Worm (Caenorhabditis elegans) whole organism, late embryonic: Measurements from ENCODE around the gene F28H6.6.
A peak's percentile ranks its signal among the peaks of the same experiment; 100 is the strongest.

Experiments
- K09A11.1 ChIP-seq: sonication (generic microtip); optimal IDR thresholded peaks from 2 replicates; lab custom pipeline; 2017; ENCODE audit warnings: antibody characterized with exemption, mild to moderate bottlenecking, missing genetic modification characterization, missing compliant biosample characterization; ENCODE audit not compliant: insufficient read depth
- T23F11.4 ChIP-seq: fragments of 200-800 bp; sonication (Bioruptor generic); optimal IDR thresholded peaks from 2 replicates; lab custom pipeline; 2018; ENCODE audit warnings: mild to moderate bottlenecking, missing genetic modification characterization, missing compliant biosample characterization
- ahr-1 ChIP-seq: sonication (generic microtip); optimal IDR thresholded peaks from 2 replicates; lab custom pipeline; 2016; ENCODE audit warnings: missing genetic modification characterization, missing compliant biosample characterization
- ama-1 ChIP-seq: fragments of 150-350 bp; optimal IDR thresholded peaks from 2 replicates; lab custom pipeline; 2014
- ceh-14 ChIP-seq: sonication (generic microtip); optimal IDR thresholded peaks from 2 replicates; lab custom pipeline; 2016; ENCODE audit warnings: missing genotype, missing genetic modification characterization, missing compliant biosample characterization
- ceh-18 ChIP-seq: sonication (generic microtip); optimal IDR thresholded peaks from 2 replicates; lab custom pipeline; 2016; ENCODE audit warnings: missing genetic modification characterization, missing compliant biosample characterization
- ceh-19 ChIP-seq: fragments of 200-800 bp; sonication (Bioruptor generic); optimal IDR thresholded peaks from 2 replicates; lab custom pipeline; 2018; ENCODE audit warnings: mild to moderate bottlenecking, missing genetic modification characterization, missing compliant biosample characterization
- ceh-2 ChIP-seq: sonication (generic microtip); optimal IDR thresholded peaks from 2 replicates; lab custom pipeline; 2016; ENCODE audit warnings: missing genotype, missing genetic modification characterization, missing compliant biosample characterization
- ceh-22 ChIP-seq: sonication (generic microtip); optimal IDR thresholded peaks from 2 replicates; lab custom pipeline; 2017; ENCODE audit warnings: missing biosample characterization, missing genetic modification characterization
- ceh-24 ChIP-seq: sonication (generic microtip); optimal IDR thresholded peaks from 2 replicates; lab custom pipeline; 2016; ENCODE audit warnings: mild to moderate bottlenecking, missing genetic modification characterization, missing compliant biosample characterization
- ceh-30 ChIP-seq: fragments of 150-350 bp; optimal IDR thresholded peaks from 2 replicates; lab custom pipeline; 2014; ENCODE audit warnings: missing biosample characterization, missing genetic modification characterization
- ceh-31 ChIP-seq: sonication (generic microtip); optimal IDR thresholded peaks from 2 replicates; lab custom pipeline; 2016; ENCODE audit warnings: missing genetic modification characterization, missing compliant biosample characterization
- ceh-34 ChIP-seq: sonication (generic microtip); optimal IDR thresholded peaks from 2 replicates; lab custom pipeline; 2016; ENCODE audit warnings: mild to moderate bottlenecking, missing genetic modification characterization, missing compliant biosample characterization
- ceh-45 ChIP-seq: fragments of 200-800 bp; sonication (Bioruptor generic); IDR thresholded peaks from 2 replicates; pipeline ENCODE4 v1.3.6; 2022; ENCODE audit warnings: missing genetic modification reagents, missing genetic modification characterization, missing compliant biosample characterization
- ceh-48 ChIP-seq: sonication (generic microtip); optimal IDR thresholded peaks from 2 replicates; lab custom pipeline; 2016; ENCODE audit warnings: missing genetic modification characterization, inconsistent platforms, missing compliant biosample characterization
- ceh-6 ChIP-seq: fragments of 200-800 bp; sonication (Bioruptor generic); optimal IDR thresholded peaks from 2 replicates; lab custom pipeline; 2018; ENCODE audit warnings: mild to moderate bottlenecking, missing genetic modification characterization, missing compliant biosample characterization
- ceh-9 ChIP-seq: sonication (generic microtip); optimal IDR thresholded peaks from 2 replicates; lab custom pipeline; 2016; ENCODE audit warnings: mild to moderate bottlenecking, missing genetic modification characterization, inconsistent platforms, missing compliant biosample characterization
- che-1 ChIP-seq: sonication (generic microtip); optimal IDR thresholded peaks from 2 replicates; lab custom pipeline; 2016; ENCODE audit warnings: mild to moderate bottlenecking, missing genetic modification characterization, missing compliant biosample characterization
- dve-1 ChIP-seq: sonication (generic microtip); optimal IDR thresholded peaks from 2 replicates; lab custom pipeline; 2017; ENCODE audit warnings: antibody characterized with exemption, mild to moderate bottlenecking, missing genetic modification characterization, missing compliant biosample characterization
- elt-2 ChIP-seq: sonication (generic microtip); optimal IDR thresholded peaks from 2 replicates; lab custom pipeline; 2016; ENCODE audit warnings: missing genetic modification reagents, missing genetic modification characterization, missing compliant biosample characterization
- elt-4 ChIP-seq: sonication (generic microtip); optimal IDR thresholded peaks from 2 replicates; lab custom pipeline; 2016; ENCODE audit warnings: missing genetic modification characterization, missing compliant biosample characterization
- ets-4 ChIP-seq: sonication (generic microtip); optimal IDR thresholded peaks from 2 replicates; lab custom pipeline; 2016; ENCODE audit warnings: missing genetic modification characterization, missing compliant biosample characterization
- fkh-10 ChIP-seq: fragments of 150-350 bp; optimal IDR thresholded peaks from 2 replicates; lab custom pipeline; 2014; ENCODE audit warnings: missing biosample characterization, missing genetic modification reagents, missing genetic modification characterization
- fkh-6 ChIP-seq: sonication (generic microtip); optimal IDR thresholded peaks from 2 replicates; lab custom pipeline; 2016; ENCODE audit warnings: missing genetic modification characterization, missing compliant biosample characterization
- gmeb-2 ChIP-seq: sonication (generic microtip); optimal IDR thresholded peaks from 2 replicates; lab custom pipeline; 2016; ENCODE audit warnings: missing genetic modification characterization, inconsistent platforms, missing compliant biosample characterization
- hlh-13 ChIP-seq: fragments of 200-800 bp; sonication (Bioruptor generic); optimal IDR thresholded peaks from 2 replicates; lab custom pipeline; 2018; ENCODE audit warnings: mild to moderate bottlenecking, missing genetic modification characterization, missing compliant biosample characterization
- hlh-30 ChIP-seq: sonication (generic microtip); optimal IDR thresholded peaks from 2 replicates; lab custom pipeline; 2017; ENCODE audit warnings: antibody characterized with exemption, missing genetic modification characterization, missing compliant biosample characterization; ENCODE audit not compliant: insufficient read depth
- hlh-6 ChIP-seq: sonication (generic microtip); optimal IDR thresholded peaks from 2 replicates; lab custom pipeline; 2016; ENCODE audit warnings: missing genotype, missing genetic modification characterization, missing compliant biosample characterization
- hlh-8 ChIP-seq: sonication (generic microtip); optimal IDR thresholded peaks from 2 replicates; lab custom pipeline; 2016; ENCODE audit warnings: missing genotype, missing genetic modification characterization, missing compliant biosample characterization
- lim-6 ChIP-seq: sonication (generic microtip); optimal IDR thresholded peaks from 2 replicates; lab custom pipeline; 2016; ENCODE audit warnings: missing genetic modification characterization, missing compliant biosample characterization
- lin-11 ChIP-seq: fragments of 200-800 bp; sonication (Bioruptor generic); optimal IDR thresholded peaks from 2 replicates; lab custom pipeline; 2018; ENCODE audit warnings: mild to moderate bottlenecking, missing genetic modification characterization, missing compliant biosample characterization
- madf-2 ChIP-seq: sonication (generic microtip); optimal IDR thresholded peaks from 2 replicates; lab custom pipeline; 2017; ENCODE audit warnings: missing genetic modification characterization, missing compliant biosample characterization
- nfya-1 ChIP-seq: sonication (generic microtip); optimal IDR thresholded peaks from 2 replicates; lab custom pipeline; 2017; ENCODE audit warnings: missing genetic modification characterization, mild to moderate bottlenecking, missing compliant biosample characterization, antibody characterized with exemption, moderate library complexity
- nhr-11 ChIP-seq: fragments of 150-350 bp; optimal IDR thresholded peaks from 2 replicates; lab custom pipeline; 2014; ENCODE audit warnings: missing biosample characterization, missing genetic modification characterization
- nhr-232 ChIP-seq: sonication (generic microtip); optimal IDR thresholded peaks from 2 replicates; lab custom pipeline; 2016; ENCODE audit warnings: missing genetic modification characterization, missing compliant biosample characterization
- npax-4 ChIP-seq: sonication (generic microtip); optimal IDR thresholded peaks from 2 replicates; lab custom pipeline; 2016; ENCODE audit warnings: missing genetic modification characterization, missing compliant biosample characterization
- pag-3 ChIP-seq: sonication (generic microtip); optimal IDR thresholded peaks from 2 replicates; lab custom pipeline; 2016; ENCODE audit warnings: missing compliant biosample characterization, missing genetic modification characterization, borderline replicate concordance
- pat-9 ChIP-seq: fragments of 200-800 bp; sonication (Bioruptor generic); optimal IDR thresholded peaks from 2 replicates; lab custom pipeline; 2018; ENCODE audit warnings: mild to moderate bottlenecking, missing genetic modification characterization, moderate library complexity, missing compliant biosample characterization
- pax-1 ChIP-seq: fragments of 150-350 bp; optimal IDR thresholded peaks from 2 replicates; lab custom pipeline; 2014; ENCODE audit warnings: missing biosample characterization, missing genetic modification characterization
- pha-2 ChIP-seq: sonication (generic microtip); optimal IDR thresholded peaks from 2 replicates; lab custom pipeline; 2017; ENCODE audit warnings: mild to moderate bottlenecking, missing genetic modification characterization, missing compliant biosample characterization
- pqm-1 ChIP-seq: sonication (generic microtip); optimal IDR thresholded peaks from 2 replicates; lab custom pipeline; 2016; ENCODE audit warnings: missing genetic modification characterization, missing compliant biosample characterization
- ref-2 ChIP-seq: sonication (generic microtip); optimal IDR thresholded peaks from 2 replicates; lab custom pipeline; 2016; ENCODE audit warnings: missing genetic modification characterization, missing compliant biosample characterization
- sdc-2 ChIP-seq: sonication (generic microtip); optimal IDR thresholded peaks from 2 replicates; lab custom pipeline; 2016; ENCODE audit warnings: missing genotype, missing genetic modification characterization, missing compliant biosample characterization
- sox-2 ChIP-seq: fragments of 200-800 bp; sonication (Bioruptor generic); IDR thresholded peaks from 2 replicates; pipeline ENCODE4 v1.3.6; 2022; ENCODE audit warnings: missing genetic modification reagents, missing genetic modification characterization, missing compliant biosample characterization
- sox-4 ChIP-seq: sonication (generic microtip); optimal IDR thresholded peaks from 2 replicates; lab custom pipeline; 2017; ENCODE audit warnings: mild to moderate bottlenecking, missing genetic modification characterization, inconsistent platforms, missing compliant biosample characterization
- syd-9 ChIP-seq: sonication (generic microtip); optimal IDR thresholded peaks from 2 replicates; lab custom pipeline; 2016; ENCODE audit warnings: mild to moderate bottlenecking, missing genetic modification characterization, moderate library complexity, missing compliant biosample characterization
- ttx-3 ChIP-seq: sonication (generic microtip); optimal IDR thresholded peaks from 2 replicates; lab custom pipeline; 2016; ENCODE audit warnings: missing genetic modification reagents, missing genetic modification characterization, missing compliant biosample characterization
- unc-3 ChIP-seq, 2 experiments: fragments of 200-800 bp in 1 of 2; sonication (Bioruptor generic) in 1 of 2; sonication (generic microtip) in 1 of 2; conservative IDR thresholded peaks in 1 of 2; optimal IDR thresholded peaks in 1 of 2; 2 replicates each; pipeline versions ENCODE4 v1.3.6 to Lab custom; 2016 to 2022; ENCODE audit warnings: missing compliant biosample characterization in 2 of 2, missing genetic modification characterization in 2 of 2, missing genetic modification reagents in 1 of 2
- unc-55 ChIP-seq: sonication (generic microtip); optimal IDR thresholded peaks from 2 replicates; lab custom pipeline; 2017; ENCODE audit warnings: missing biosample characterization, missing genetic modification reagents, missing genetic modification characterization
- unc-86 ChIP-seq: sonication (generic microtip); optimal IDR thresholded peaks from 2 replicates; lab custom pipeline; 2016; ENCODE audit warnings: missing genetic modification characterization, missing compliant biosample characterization
- ztf-16 ChIP-seq: sonication (generic microtip); optimal IDR thresholded peaks from 2 replicates; lab custom pipeline; 2017; ENCODE audit warnings: missing genetic modification characterization, missing compliant biosample characterization

Gene F28H6.6

DNA sequence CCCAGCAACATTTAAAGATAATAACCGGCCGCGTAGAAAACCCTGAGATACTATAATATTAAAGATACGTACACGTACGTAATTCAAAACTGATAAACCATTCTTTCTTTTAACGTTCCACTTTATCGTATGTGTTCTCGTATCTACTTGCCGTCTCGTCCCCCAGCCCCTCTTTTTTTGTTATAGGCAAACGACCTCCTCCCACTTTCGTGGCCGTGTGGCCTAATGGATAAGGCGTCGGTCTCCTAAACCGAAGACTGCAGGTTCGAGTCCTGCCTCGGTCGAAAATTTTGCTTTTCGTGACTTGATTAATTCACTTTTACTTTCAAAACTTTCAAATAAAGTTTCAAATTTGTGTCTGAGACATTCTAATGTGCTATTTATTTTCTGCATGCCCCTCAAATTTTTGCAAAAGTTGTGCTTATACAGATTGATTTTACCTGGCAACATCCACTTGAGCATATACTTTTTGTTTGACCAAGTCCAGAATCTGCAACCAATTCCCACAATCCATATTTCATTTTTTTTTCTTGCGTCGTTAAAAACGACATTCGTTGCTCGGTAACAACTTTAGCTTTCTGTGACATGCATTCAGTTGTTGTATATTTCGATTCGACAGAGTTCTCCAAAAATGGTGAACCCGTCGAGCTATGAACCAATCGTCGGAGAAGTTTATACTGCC is 10.1 kb downstream of the F28H6.6 start, which contains the start of gene F28H6.7:
Gene F28H6.7 (plus strand): TSS at position 632 of the 682 bp plus-strand sequence.
- TF ChIP-seq unc-55 (GFP tag; lab: Kevin White, UChicago) (no peak), unc-3 (GFP tag; conservative IDR thresholded peaks at IDR 0.05; lab: Robert Waterston, UW) (peak; percentile 92), unc-3 (tag; optimal IDR thresholded peaks at IDR 0.05; lab: Kevin White, UChicago) (peak; percentile 76), K09A11.1 (tag; lab: Kevin White, UChicago) (peak; percentile 79), ceh-2 (peak; percentile 82), hlh-8 (tag; lab: Kevin White, UChicago) (peak; percentile 41), pax-1 (tag; lab: Kevin White, UChicago) (no peak), pat-9 (peak; percentile 91), fkh-10 (GFP tag; lab: Kevin White, UChicago) (peak; percentile 27), ttx-3 (tag; lab: Kevin White, UChicago) (peak; percentile 92), npax-4 (tag; lab: Kevin White, UChicago) (peak; percentile 80), ama-1 (no peak), ceh-19 (GFP tag; lab: Kevin White, UChicago) (peak; percentile 92), ceh-9 (tag; lab: Kevin White, UChicago) (peak; percentile 84), pag-3 (tag; lab: Kevin White, UChicago) (peak; percentile 3), nhr-232 (peak; percentile 95), sdc-2 (tag; lab: Kevin White, UChicago) (peak; percentile 89), ceh-18 (peak; percentile 68), ceh-14 (tag; lab: Kevin White, UChicago) (peak; percentile 72), hlh-30 (tag; lab: Kevin White, UChicago) (peak; percentile 19), syd-9 (peak; percentile 81), hlh-13 (peak; percentile 86), dve-1 (tag; lab: Kevin White, UChicago) (peak; percentile 78), pha-2 (tag; lab: Kevin White, UChicago) (peak; percentile 85), che-1 (tag; lab: Kevin White, UChicago) (peak; percentile 93), unc-86 (peak; percentile 84), ztf-16 (tag; lab: Kevin White, UChicago) (peak; percentile 92), ahr-1 (tag; lab: Kevin White, UChicago) (peak; percentile 74), elt-4 (tag; lab: Kevin White, UChicago) (peak; percentile 53), nfya-1 (tag; lab: Kevin White, UChicago) (peak; percentile 48), sox-4 (tag; lab: Kevin White, UChicago) (peak; percentile 89), ceh-30 (no peak), madf-2 (tag; lab: Kevin White, UChicago) (peak; percentile 75), hlh-6 (tag; lab: Kevin White, UChicago) (peak; percentile 94), ceh-24 (tag; lab: Kevin White, UChicago) (peak; percentile 45), sox-2 (peak; percentile 94), T23F11.4 (GFP tag; lab: Kevin White, UChicago) (peak; percentile 85), ceh-45 (GFP tag; lab: Robert Waterston, UW) (peak; percentile 95), elt-2 (peak; percentile 97), ceh-48 (tag; lab: Kevin White, UChicago) (peak; percentile 82), lin-11 (tag; lab: Kevin White, UChicago) (peak; percentile 91), ref-2 (tag; lab: Kevin White, UChicago) (peak; percentile 86), lim-6 (tag; lab: Kevin White, UChicago) (peak; percentile 78), ceh-6 (peak; percentile 90), pqm-1 (tag; lab: Kevin White, UChicago) (peak; percentile 71), gmeb-2 (tag; lab: Kevin White, UChicago) (peak; percentile 87), nhr-11 (tag; lab: Kevin White, UChicago) (no peak), ceh-22 (tag; lab: Kevin White, UChicago) (no peak), ets-4 (peak; percentile 47), ceh-34 (tag; lab: Kevin White, UChicago) (peak; percentile 85), ceh-31 (tag; lab: Kevin White, UChicago) (peak; percentile 46), fkh-6 (tag; lab: Kevin White, UChicago) (peak; percentile 94)
